Worm (Caenorhabditis elegans): Measurements from ENCODE around the gene K09E4.4.

K09E4.4 gene

DNA sequence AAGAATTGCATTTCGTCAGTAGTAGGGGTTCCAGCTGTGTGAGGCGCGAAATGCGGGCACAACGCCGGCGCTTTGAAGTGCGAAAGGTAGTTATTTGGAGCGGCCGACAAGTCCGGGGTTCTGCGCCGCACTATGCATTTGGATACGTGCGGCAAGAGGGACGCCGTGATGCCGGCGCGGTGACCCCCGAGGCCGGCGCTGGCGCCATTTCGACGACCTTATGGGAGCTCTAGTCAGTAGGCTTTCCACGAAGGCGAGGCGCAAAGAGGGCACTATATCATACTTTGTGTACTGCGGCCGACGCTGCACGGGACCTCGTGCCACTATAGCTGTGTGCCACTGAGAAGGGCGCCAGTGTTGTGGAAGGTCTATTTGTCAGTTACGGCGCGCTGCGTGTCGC, 25.2 kb downstream of the K09E4.4 start:
- TF ChIP-seq snpc-4 (tag; optimal IDR thresholded peaks at IDR 0.05) (peak; percentile 4), lin-14 (GFP tag; optimal IDR thresholded peaks at IDR 0.05) (no peak), mab-9 (GFP tag; IDR thresholded peaks at IDR 0.05) (no peak)

ce11 chrII:14095875-14096274, 26.1 kb downstream of the K09E4.4 start:
- TF ChIP-seq lin-39 (tag; optimal IDR thresholded peaks at IDR 0.05), result no peak
- no peak for TF ChIP-seq lir-3 (tag; optimal IDR thresholded peaks at IDR 0.05; ENCODE audit: poor library complexity)
- no peak for TF ChIP-seq lin-35 (GFP tag; optimal IDR thresholded peaks at IDR 0.05)
- TF ChIP-seq unc-30 (tag; optimal IDR thresholded peaks at IDR 0.05), result no peak
- TF ChIP-seq fos-1 (tag; optimal IDR thresholded peaks at IDR 0.05), result no peak
- no peak for TF ChIP-seq tbx-2 (tag; optimal IDR thresholded peaks at IDR 0.05)
- TF ChIP-seq efl-3 (GFP tag; optimal IDR thresholded peaks at IDR 0.05), result no peak
- TF ChIP-seq lsy-2 (tag; optimal IDR thresholded peaks at IDR 0.05), result no peak
- TF ChIP-seq ztf-4 (tag; optimal IDR thresholded peaks at IDR 0.05), result no peak
- no peak for TF ChIP-seq elt-3 (tag; optimal IDR thresholded peaks at IDR 0.05)
- no peak for TF ChIP-seq nhr-84 (tag; optimal IDR thresholded peaks at IDR 0.05)
- TF ChIP-seq hpl-2 (GFP tag; optimal IDR thresholded peaks at IDR 0.05), result no peak
- TF ChIP-seq nhr-11 (tag; optimal IDR thresholded peaks at IDR 0.05), result no peak

ce11 chrII:14094590-14094989, 27.4 kb downstream of the K09E4.4 start, which contains the start of gene col-87:
Gene col-87, minus strand, starts transcription at chrII:14094690.
- TF ChIP-seq grh-1 (GFP tag; IDR thresholded peaks at IDR 0.05) (no peak), aly-2 (tag; optimal IDR thresholded peaks at IDR 0.05) (no peak), ceh-90 (tag; optimal IDR thresholded peaks at IDR 0.05) (no peak), ama-1 (optimal IDR thresholded peaks at IDR 0.05) (no peak), dpl-1 (GFP tag; optimal IDR thresholded peaks at IDR 0.05) (no peak), mep-1 (tag; optimal IDR thresholded peaks at IDR 0.05) (no peak), fos-1 (tag; optimal IDR thresholded peaks at IDR 0.05) (no peak), nhr-76 (tag; optimal IDR thresholded peaks at IDR 0.05) (no peak), ztf-4 (tag; optimal IDR thresholded peaks at IDR 0.05) (no peak), skn-1 (tag; optimal IDR thresholded peaks at IDR 0.05) (no peak), aha-1 (tag; optimal IDR thresholded peaks at IDR 0.05) (no peak), pqm-1 (tag; optimal IDR thresholded peaks at IDR 0.05) (no peak), rnt-1 (tag; optimal IDR thresholded peaks at IDR 0.05) (no peak), elt-3 (tag; optimal IDR thresholded peaks at IDR 0.05) (no peak), hlh-17 (GFP tag; optimal IDR thresholded peaks at IDR 0.05; ENCODE audit: borderline replicate concordance) (no peak), ceh-88 (GFP tag; IDR thresholded peaks at IDR 0.05) (no peak), pag-3 (tag; optimal IDR thresholded peaks at IDR 0.05; ENCODE audit: borderline replicate concordance, insufficient read depth) (no peak), xbp-1 (tag; optimal IDR thresholded peaks at IDR 0.05) (no peak), ceh-82 (tag; optimal IDR thresholded peaks at IDR 0.05) (no peak), nhr-71 (tag; optimal IDR thresholded peaks at IDR 0.05) (no peak)

ce11 chrII:14091182-14091581, 30.8 kb downstream of the K09E4.4 start:
- TF ChIP-seq snpc-4 (tag; optimal IDR thresholded peaks at IDR 0.05) (no peak), irx-1 (tag; optimal IDR thresholded peaks at IDR 0.05) (no peak), fos-1 (tag; optimal IDR thresholded peaks at IDR 0.05) (no peak), egl-27 (tag; optimal IDR thresholded peaks at IDR 0.05) (no peak), pag-3 (tag; optimal IDR thresholded peaks at IDR 0.05; ENCODE audit: borderline replicate concordance, insufficient read depth) (no peak), ceh-90 (tag; optimal IDR thresholded peaks at IDR 0.05) (no peak), elt-2 (tag; optimal IDR thresholded peaks at IDR 0.05) (no peak), mdl-1 (tag; optimal IDR thresholded peaks at IDR 0.05) (no peak), elt-3 (tag; optimal IDR thresholded peaks at IDR 0.05) (no peak), alr-1 (tag; optimal IDR thresholded peaks at IDR 0.05; ENCODE audit: borderline replicate concordance) (no peak), fkh-4 (tag; optimal IDR thresholded peaks at IDR 0.05; ENCODE audit: borderline replicate concordance) (no peak), aha-1 (tag; optimal IDR thresholded peaks at IDR 0.05) (no peak), hlh-17 (GFP tag; optimal IDR thresholded peaks at IDR 0.05; ENCODE audit: borderline replicate concordance) (no peak)

All from whole organism, L1 larva.